Fruit fly (Drosophila melanogaster): ENCODE measurements around the gene CG7551.

Gene CG7551

dm6 chr3L:11424858-11425257 lies 33.4 kb upstream of the CG7551 start, which contains the start of gene CG7560:
TSS of gene CG7560 (plus strand) at chr3L:11425158.
- no peak for TF ChIP-seq Sin3A (optimal IDR thresholded peaks at IDR 0.05)
- no peak for TF ChIP-seq psq (optimal IDR thresholded peaks at IDR 0.05)
- TF ChIP-seq ttk (optimal IDR thresholded peaks at IDR 0.05) = no peak
- no peak for TF ChIP-seq h (optimal IDR thresholded peaks at IDR 0.05)
- TF ChIP-seq Myc (optimal IDR thresholded peaks at IDR 0.05) = no peak
- no peak for TF ChIP-seq insv (optimal IDR thresholded peaks at IDR 0.05)

dm6 chr3L:11428390-11428789 lies 29.9 kb upstream of the CG7551 start:
- TF ChIP-seq psq (optimal IDR thresholded peaks at IDR 0.05) (no peak), Myc (optimal IDR thresholded peaks at IDR 0.05) (no peak), ttk (optimal IDR thresholded peaks at IDR 0.05) (no peak), Sin3A (optimal IDR thresholded peaks at IDR 0.05) (no peak), h (optimal IDR thresholded peaks at IDR 0.05) (no peak), insv (optimal IDR thresholded peaks at IDR 0.05) (no peak)

- TF ChIP-seq h (optimal IDR thresholded peaks at IDR 0.05) (no peak), psq (optimal IDR thresholded peaks at IDR 0.05) (no peak), insv (optimal IDR thresholded peaks at IDR 0.05) (no peak)
Measured at dm6 chr3L:11429695-11430094, 28.6 kb upstream of the CG7551 start.

- TF ChIP-seq ttk (optimal IDR thresholded peaks at IDR 0.05) = no peak
- no peak for TF ChIP-seq psq (optimal IDR thresholded peaks at IDR 0.05)
- no peak for TF ChIP-seq Myc (optimal IDR thresholded peaks at IDR 0.05)
- TF ChIP-seq h (optimal IDR thresholded peaks at IDR 0.05) = no peak
- TF ChIP-seq insv (optimal IDR thresholded peaks at IDR 0.05) = no peak
- no peak for TF ChIP-seq Sin3A (optimal IDR thresholded peaks at IDR 0.05)
Measured at dm6 chr3L:11431251-11431925, 26.9 kb upstream of the CG7551 start.

- TF ChIP-seq insv (optimal IDR thresholded peaks at IDR 0.05) (no peak), h (optimal IDR thresholded peaks at IDR 0.05) (no peak), psq (optimal IDR thresholded peaks at IDR 0.05) (no peak), ttk (optimal IDR thresholded peaks at IDR 0.05) (no peak), Myc (optimal IDR thresholded peaks at IDR 0.05) (no peak), Sin3A (optimal IDR thresholded peaks at IDR 0.05) (no peak)
Measured at dm6 chr3L:11431926-11432323, 26.4 kb upstream of the CG7551 start.

- no peak for TF ChIP-seq Sin3A (optimal IDR thresholded peaks at IDR 0.05)
- TF ChIP-seq insv (optimal IDR thresholded peaks at IDR 0.05) = no peak
- TF ChIP-seq ttk (optimal IDR thresholded peaks at IDR 0.05) = no peak
- TF ChIP-seq Myc (optimal IDR thresholded peaks at IDR 0.05) = no peak
- TF ChIP-seq psq (optimal IDR thresholded peaks at IDR 0.05) = no peak
- TF ChIP-seq h (optimal IDR thresholded peaks at IDR 0.05) = no peak
Measured at dm6 chr3L:11432472-11432871, 25.8 kb upstream of the CG7551 start.

dm6 chr3L:11433151-11433550 lies 25.1 kb upstream of the CG7551 start:
- TF ChIP-seq Myc (optimal IDR thresholded peaks at IDR 0.05) = no peak
- TF ChIP-seq ttk (optimal IDR thresholded peaks at IDR 0.05) = no peak
- no peak for TF ChIP-seq h (optimal IDR thresholded peaks at IDR 0.05)
- no peak for TF ChIP-seq Sin3A (optimal IDR thresholded peaks at IDR 0.05)
- TF ChIP-seq psq (optimal IDR thresholded peaks at IDR 0.05) = no peak
- no peak for TF ChIP-seq insv (optimal IDR thresholded peaks at IDR 0.05)

- TF ChIP-seq ttk (optimal IDR thresholded peaks at IDR 0.05) (no peak), h (optimal IDR thresholded peaks at IDR 0.05) (no peak), Myc (optimal IDR thresholded peaks at IDR 0.05) (no peak), psq (optimal IDR thresholded peaks at IDR 0.05) (no peak), insv (optimal IDR thresholded peaks at IDR 0.05) (no peak), Sin3A (optimal IDR thresholded peaks at IDR 0.05) (no peak)
Measured at dm6 chr3L:11434112-11434511, 24.2 kb upstream of the CG7551 start.

dm6 chr3L:11435376-11435775 lies 22.9 kb upstream of the CG7551 start, which contains the start of gene CG6149:
TSS of gene CG6149 (minus strand) at chr3L:11435476.
- TF ChIP-seq h (optimal IDR thresholded peaks at IDR 0.05) = no peak

dm6 chr3L:11439570-11439969 lies 18.7 kb upstream of the CG7551 start:
- no peak for TF ChIP-seq ttk (optimal IDR thresholded peaks at IDR 0.05)
- TF ChIP-seq Myc (optimal IDR thresholded peaks at IDR 0.05) = no peak
- TF ChIP-seq psq (optimal IDR thresholded peaks at IDR 0.05) = no peak
- no peak for TF ChIP-seq insv (optimal IDR thresholded peaks at IDR 0.05)
- TF ChIP-seq h (optimal IDR thresholded peaks at IDR 0.05) = no peak
- TF ChIP-seq Sin3A (optimal IDR thresholded peaks at IDR 0.05) = no peak

dm6 chr3L:11440258-11440657 lies 18.0 kb upstream of the CG7551 start:
- TF ChIP-seq Myc (optimal IDR thresholded peaks at IDR 0.05) (no peak), h (optimal IDR thresholded peaks at IDR 0.05) (no peak), Sin3A (optimal IDR thresholded peaks at IDR 0.05) (no peak), psq (optimal IDR thresholded peaks at IDR 0.05) (no peak)

dm6 chr3L:11440769-11441168 lies 17.5 kb upstream of the CG7551 start:
- TF ChIP-seq h (optimal IDR thresholded peaks at IDR 0.05) (no peak), Myc (optimal IDR thresholded peaks at IDR 0.05) (no peak), Sin3A (optimal IDR thresholded peaks at IDR 0.05) (no peak), insv (optimal IDR thresholded peaks at IDR 0.05) (no peak), ttk (optimal IDR thresholded peaks at IDR 0.05) (no peak), psq (optimal IDR thresholded peaks at IDR 0.05) (no peak)

Measured in Kc167 (cell line).